Worm (Caenorhabditis elegans) whole organism, late embryonic: Measurements from ENCODE around the gene F43C11.7.

Experiments used
- K02D7.2 ChIP-seq: sonication (generic microtip); optimal IDR thresholded peaks from 2 replicates; lab custom pipeline; 2017; ENCODE audit warnings: mild to moderate bottlenecking, missing genetic modification characterization, missing compliant biosample characterization
- ama-1 ChIP-seq: fragments of 150-350 bp; optimal IDR thresholded peaks from 2 replicates; lab custom pipeline; 2014
- elt-2 ChIP-seq: sonication (generic microtip); optimal IDR thresholded peaks from 2 replicates; lab custom pipeline; 2016; ENCODE audit warnings: missing genetic modification reagents, missing genetic modification characterization, missing compliant biosample characterization
- unc-86 ChIP-seq: sonication (generic microtip); optimal IDR thresholded peaks from 2 replicates; lab custom pipeline; 2016; ENCODE audit warnings: missing genetic modification characterization, missing compliant biosample characterization

DNA sequence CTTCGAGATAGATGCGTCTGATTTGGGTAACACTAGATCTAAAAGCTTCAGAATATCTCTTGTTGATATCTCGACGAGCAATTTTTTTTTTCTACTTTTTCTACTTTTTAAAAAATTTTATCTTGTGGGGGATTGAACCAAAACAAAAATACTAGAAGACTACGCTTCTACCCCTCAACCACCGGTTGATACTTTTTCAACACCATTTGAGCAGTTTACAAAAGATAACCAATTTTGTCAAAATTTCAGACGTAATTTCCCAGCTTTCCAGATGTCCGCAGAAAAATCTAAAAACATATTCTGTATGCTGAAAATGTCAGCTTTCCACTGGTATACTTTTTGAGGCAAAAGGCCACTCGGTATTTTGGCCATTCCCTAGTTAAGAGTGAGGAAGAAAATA, 31.1 kb upstream of the F43C11.7 start:
- no peak for TF ChIP-seq elt-2 (tag; lab: Kevin White, UChicago)
- no peak for TF ChIP-seq ama-1 (lab: Kevin White, UChicago)
- no peak for TF ChIP-seq unc-86 (tag; lab: Kevin White, UChicago)
- TF ChIP-seq K02D7.2 (tag; lab: Kevin White, UChicago) = no peak
